Worm (Caenorhabditis elegans) whole organism, L4 larva: ENCODE measurements around the gene F26F4.9.

ENCODE experiments used
- F10B5.3 ChIP-seq: sonication (generic microtip); optimal IDR thresholded peaks from 2 replicates; lab custom pipeline; 2016; ENCODE audit warnings: mild to moderate bottlenecking, missing genetic modification characterization, missing compliant biosample characterization
- R02D3.7 ChIP-seq: fragments of 150-350 bp; sonication (generic microtip); optimal IDR thresholded peaks from 3 replicates; lab custom pipeline; 2014; ENCODE audit warnings: missing biosample characterization, missing genetic modification characterization
- Y5F2A.4 ChIP-seq: fragments of 200-800 bp; sonication (Bioruptor generic); optimal IDR thresholded peaks from 2 replicates; lab custom pipeline; 2018; ENCODE audit warnings: mild to moderate bottlenecking, missing genetic modification characterization, missing compliant biosample characterization
- ZK337.2 ChIP-seq: fragments of 200-800 bp; sonication (Bioruptor generic); IDR thresholded peaks from 2 replicates; pipeline ENCODE4 v1.3.6; 2022; ENCODE audit warnings: missing genetic modification reagents, missing genetic modification characterization, missing compliant biosample characterization
- ceh-28 ChIP-seq: fragments of 150-350 bp; optimal IDR thresholded peaks from 2 replicates; lab custom pipeline; 2014; ENCODE audit warnings: missing biosample characterization, missing genetic modification reagents, missing genetic modification characterization
- ceh-32 ChIP-seq: sonication (generic microtip); optimal IDR thresholded peaks from 2 replicates; lab custom pipeline; 2016; ENCODE audit warnings: mild to moderate bottlenecking, missing genetic modification characterization, missing compliant biosample characterization; ENCODE audit not compliant: poor library complexity
- ceh-62 ChIP-seq: sonication (generic microtip); optimal IDR thresholded peaks from 2 replicates; lab custom pipeline; 2017; ENCODE audit warnings: missing biosample characterization, missing genetic modification characterization
- ceh-82 ChIP-seq: sonication (generic microtip); optimal IDR thresholded peaks from 2 replicates; lab custom pipeline; 2017; ENCODE audit warnings: missing biosample characterization, missing genetic modification characterization
- daf-12 ChIP-seq: fragments of 150-350 bp; optimal IDR thresholded peaks from 2 replicates; lab custom pipeline; 2014; ENCODE audit warnings: missing biosample characterization, missing genetic modification reagents, missing genetic modification characterization
- daf-16 ChIP-seq, 3 experiments: sonication (generic microtip); optimal IDR thresholded peaks; 2 replicates each; lab custom pipeline; 2016 to 2017; ENCODE audit warnings: missing genetic modification characterization in 3 of 3, missing genetic modification reagents in 3 of 3, mild to moderate bottlenecking in 2 of 3, missing compliant biosample characterization in 2 of 3, missing biosample characterization in 1 of 3, moderate library complexity in 1 of 3
- dmd-6 ChIP-seq: fragments of 200-800 bp; sonication (Bioruptor generic); IDR thresholded peaks from 2 replicates; pipeline ENCODE4 v1.3.6; 2022; ENCODE audit warnings: missing genetic modification reagents, missing genetic modification characterization, missing compliant biosample characterization
- dmd-8 ChIP-seq: fragments of 200-800 bp; sonication (Bioruptor generic); IDR thresholded peaks from 2 replicates; pipeline ENCODE4 v1.3.6; 2022; ENCODE audit warnings: missing genetic modification characterization, missing compliant biosample characterization
- duxl-1 ChIP-seq: sonication (generic microtip); optimal IDR thresholded peaks from 2 replicates; lab custom pipeline; 2016; ENCODE audit warnings: mild to moderate bottlenecking, missing genetic modification characterization, moderate library complexity, missing compliant biosample characterization; ENCODE audit not compliant: poor library complexity
- egl-43 ChIP-seq: fragments of 200-800 bp; sonication (Bioruptor generic); IDR thresholded peaks from 2 replicates; pipeline ENCODE4 v1.3.6; 2022; ENCODE audit warnings: missing genetic modification reagents, missing genetic modification characterization, missing compliant biosample characterization
- fos-1 ChIP-seq: fragments of 150-350 bp; optimal IDR thresholded peaks from 2 replicates; lab custom pipeline; 2014; ENCODE audit warnings: missing biosample characterization, missing genetic modification characterization
- gei-8 ChIP-seq: fragments of 200-800 bp; sonication (Bioruptor generic); optimal IDR thresholded peaks from 2 replicates; lab custom pipeline; 2018; ENCODE audit warnings: mild to moderate bottlenecking, missing genetic modification characterization, missing compliant biosample characterization
- hif-1 ChIP-seq, 2 experiments: sonication (generic microtip); optimal IDR thresholded peaks; 2 replicates each; lab custom pipeline; 2016 to 2017; ENCODE audit warnings: missing compliant biosample characterization in 2 of 2, missing genetic modification characterization in 2 of 2, missing genetic modification reagents in 2 of 2, missing genotype in 2 of 2, mild to moderate bottlenecking in 1 of 2
- hlh-11 ChIP-seq: fragments of 200-800 bp; sonication (Bioruptor generic); optimal IDR thresholded peaks from 2 replicates; lab custom pipeline; 2018; ENCODE audit warnings: mild to moderate bottlenecking, missing genetic modification characterization, missing compliant biosample characterization
- hmg-1.1 ChIP-seq: fragments of 200-800 bp; sonication (Bioruptor generic); IDR thresholded peaks from 2 replicates; pipeline ENCODE4 v1.3.6; 2022; ENCODE audit warnings: missing genetic modification reagents, missing genetic modification characterization, missing compliant biosample characterization
- jun-1 ChIP-seq: fragments of 150-350 bp; optimal IDR thresholded peaks from 2 replicates; lab custom pipeline; 2014; ENCODE audit warnings: missing biosample characterization, missing genetic modification reagents, missing genetic modification characterization
- lin-13 ChIP-seq: fragments of 150-350 bp; optimal IDR thresholded peaks from 2 replicates; lab custom pipeline; 2014; ENCODE audit warnings: missing biosample characterization, missing genetic modification reagents, missing genetic modification characterization
- lin-39 ChIP-seq: fragments of 150-350 bp; optimal IDR thresholded peaks from 2 replicates; lab custom pipeline; 2014; ENCODE audit warnings: missing biosample characterization, missing genetic modification reagents, missing genetic modification characterization
- lir-3 ChIP-seq: sonication (generic microtip); optimal IDR thresholded peaks from 2 replicates; lab custom pipeline; 2016; ENCODE audit warnings: mild to moderate bottlenecking, missing genetic modification characterization, missing compliant biosample characterization
- lsy-2 ChIP-seq, 2 experiments: fragments of 150-350 bp in 1 of 2; sonication (generic microtip) in 1 of 2; optimal IDR thresholded peaks; 2 replicates each; lab custom pipeline; 2014 to 2017; ENCODE audit warnings: missing biosample characterization in 2 of 2, missing genetic modification characterization in 2 of 2
- madf-5 ChIP-seq, 2 experiments: fragments of 200-800 bp; sonication (Bioruptor generic); IDR thresholded peaks; 2 replicates each; pipeline ENCODE4 v1.3.6; 2022; ENCODE audit warnings: missing compliant biosample characterization in 2 of 2, missing genetic modification characterization in 2 of 2
- mdt-29 ChIP-seq: fragments of 200-800 bp; sonication (Bioruptor generic); IDR thresholded peaks from 2 replicates; pipeline ENCODE4 v1.3.6; 2022; ENCODE audit warnings: missing genetic modification reagents, missing genetic modification characterization, missing compliant biosample characterization
- mes-2 ChIP-seq: sonication (generic microtip); optimal IDR thresholded peaks from 2 replicates; lab custom pipeline; 2016; ENCODE audit warnings: missing genotype, mild to moderate bottlenecking, missing genetic modification characterization, missing compliant biosample characterization; ENCODE audit not compliant: poor library complexity, severe bottlenecking
- mxl-3 ChIP-seq: fragments of 200-800 bp; sonication (Bioruptor generic); optimal IDR thresholded peaks from 2 replicates; lab custom pipeline; 2018; ENCODE audit warnings: mild to moderate bottlenecking, missing genetic modification characterization, missing compliant biosample characterization
- nhr-102 ChIP-seq: sonication (generic microtip); optimal IDR thresholded peaks from 2 replicates; lab custom pipeline; 2016; ENCODE audit warnings: mild to moderate bottlenecking, missing genetic modification characterization, moderate library complexity, missing compliant biosample characterization
- nhr-11 ChIP-seq: fragments of 150-350 bp; optimal IDR thresholded peaks from 2 replicates; lab custom pipeline; 2014; ENCODE audit warnings: missing biosample characterization, missing genetic modification characterization
- nhr-111 ChIP-seq: fragments of 200-800 bp; sonication (Bioruptor generic); optimal IDR thresholded peaks from 2 replicates; lab custom pipeline; 2018; ENCODE audit warnings: mild to moderate bottlenecking, missing genetic modification characterization, missing compliant biosample characterization
- nhr-28 ChIP-seq: fragments of 150-350 bp; optimal IDR thresholded peaks from 2 replicates; lab custom pipeline; 2014; ENCODE audit warnings: missing biosample characterization, missing genetic modification characterization
- nhr-48 ChIP-seq: sonication (generic microtip); optimal IDR thresholded peaks from 2 replicates; lab custom pipeline; 2016; ENCODE audit warnings: mild to moderate bottlenecking, missing genetic modification characterization, missing compliant biosample characterization
- nhr-6 ChIP-seq: fragments of 150-350 bp; optimal IDR thresholded peaks from 2 replicates; lab custom pipeline; 2014; ENCODE audit warnings: missing biosample characterization, missing genetic modification characterization
- nhr-77 ChIP-seq: fragments of 150-350 bp; optimal IDR thresholded peaks from 2 replicates; lab custom pipeline; 2014; ENCODE audit warnings: missing biosample characterization, missing genetic modification characterization
- php-3 ChIP-seq: fragments of 200-800 bp; sonication (Bioruptor generic); IDR thresholded peaks from 2 replicates; pipeline ENCODE4 v1.3.6; 2022; ENCODE audit warnings: missing genetic modification reagents, missing genetic modification characterization, missing compliant biosample characterization
- rbr-2 ChIP-seq: sonication (generic microtip); optimal IDR thresholded peaks from 2 replicates; lab custom pipeline; 2016; ENCODE audit warnings: missing genotype, missing genetic modification characterization, missing compliant biosample characterization
- saeg-2 ChIP-seq: fragments of 200-800 bp; sonication (Bioruptor generic); IDR thresholded peaks from 2 replicates; pipeline ENCODE4 v1.3.6; 2022; ENCODE audit warnings: missing genetic modification reagents, missing genetic modification characterization, missing compliant biosample characterization
- sdz-12 ChIP-seq: fragments of 200-800 bp; sonication (Bioruptor generic); optimal IDR thresholded peaks from 2 replicates; lab custom pipeline; 2018; ENCODE audit warnings: mild to moderate bottlenecking, missing genetic modification characterization, missing compliant biosample characterization
- set-16 ChIP-seq: fragments of 200-800 bp; sonication (Bioruptor generic); IDR thresholded peaks from 2 replicates; pipeline ENCODE4 v1.3.6; 2022; ENCODE audit warnings: missing genetic modification reagents, missing genetic modification characterization, missing compliant biosample characterization
- skn-1 ChIP-seq: fragments of 150-350 bp; optimal IDR thresholded peaks from 2 replicates; lab custom pipeline; 2014; ENCODE audit warnings: missing biosample characterization, missing genetic modification characterization
- spr-1 ChIP-seq: sonication (generic microtip); optimal IDR thresholded peaks from 2 replicates; lab custom pipeline; 2016; ENCODE audit warnings: mild to moderate bottlenecking, missing genetic modification characterization, missing compliant biosample characterization
- tag-97 ChIP-seq: fragments of 200-800 bp; sonication (Bioruptor generic); IDR thresholded peaks from 2 replicates; pipeline ENCODE4 v1.3.6; 2022; ENCODE audit warnings: missing genetic modification characterization, missing compliant biosample characterization
- tra-1 ChIP-seq: fragments of 200-800 bp; sonication (Bioruptor generic); IDR thresholded peaks from 2 replicates; pipeline ENCODE4 v1.3.6; 2022; ENCODE audit warnings: missing genetic modification reagents, missing genetic modification characterization, missing compliant biosample characterization
- unc-130 ChIP-seq: sonication (generic microtip); optimal IDR thresholded peaks from 2 replicates; lab custom pipeline; 2016; ENCODE audit warnings: missing genetic modification reagents, missing genetic modification characterization, missing compliant biosample characterization
- unc-39 ChIP-seq: sonication (generic microtip); optimal IDR thresholded peaks from 2 replicates; lab custom pipeline; 2017; ENCODE audit warnings: missing biosample characterization, missing genetic modification characterization
- unc-62 ChIP-seq, 3 experiments: fragments of 150-350 bp in 1 of 3; sonication (generic microtip); optimal IDR thresholded peaks in 2 of 3; peaks in 1 of 3; 1 replicate in 1 of 3; 2 replicates in 2 of 3; lab custom pipeline; 2014 to 2017; ENCODE audit warnings: missing biosample characterization in 3 of 3, missing genetic modification characterization in 3 of 3, missing genetic modification reagents in 3 of 3, missing genotype in 1 of 3
- zfp-3 ChIP-seq: fragments of 200-800 bp; sonication (Bioruptor generic); conservative IDR thresholded peaks from 2 replicates; pipeline ENCODE4 v1.3.6; 2022; ENCODE audit warnings: missing genetic modification reagents, missing genetic modification characterization, missing compliant biosample characterization
- ztf-11 ChIP-seq: fragments of 150-350 bp; optimal IDR thresholded peaks from 2 replicates; lab custom pipeline; 2014; ENCODE audit warnings: missing biosample characterization, missing genetic modification characterization

F26F4.9 gene

DNA sequence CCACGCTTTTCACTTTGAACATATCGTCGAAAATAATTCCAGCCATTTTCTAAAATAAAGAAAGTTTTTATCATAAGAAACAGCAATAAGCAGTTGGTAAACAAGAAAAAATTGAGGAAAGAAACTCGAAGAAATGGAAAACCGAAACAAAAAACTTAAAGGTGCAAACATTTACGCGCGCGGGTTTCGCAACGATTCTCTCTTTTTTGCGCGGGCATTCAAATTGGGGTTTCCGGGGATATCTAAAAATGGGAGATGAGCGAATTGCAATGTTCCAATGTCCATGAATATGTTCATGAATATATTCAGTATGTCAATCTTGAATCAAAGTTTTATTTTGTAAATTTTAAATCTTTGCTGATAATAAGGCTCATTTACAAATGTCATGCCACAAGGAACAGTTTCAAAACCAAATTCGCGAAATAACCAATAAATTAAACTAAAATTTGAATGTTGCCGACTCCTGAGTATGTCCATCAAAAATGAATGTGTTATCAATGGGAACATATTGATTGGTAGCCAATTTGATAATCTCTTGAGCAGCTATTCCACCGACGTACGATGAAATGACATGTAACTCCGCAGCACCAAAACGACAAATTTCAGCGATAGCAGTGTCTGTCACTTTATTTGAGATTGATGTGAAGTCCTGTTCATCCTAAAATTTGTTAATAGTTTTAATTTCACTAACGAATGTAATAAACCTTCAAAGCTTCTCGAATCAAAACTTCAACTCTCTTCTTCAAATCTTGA lies 5.8 kb upstream of the F26F4.9 start, which contains the start of gene rpb-8 (continued):
- TF ChIP-seq lin-13 (GFP tag; lab: Kevin White, UChicago) (no peak), tag-97 (GFP tag; lab: Robert Waterston, UW) (no peak), tra-1 (GFP tag; lab: Robert Waterston, UW) (no peak), zfp-3 (GFP tag; lab: Robert Waterston, UW) (no peak), ceh-62 (tag; lab: Kevin White, UChicago) (no peak), spr-1 (tag; lab: Kevin White, UChicago) (no peak), nhr-111 (GFP tag; lab: Kevin White, UChicago) (no peak), nhr-102 (tag; lab: Kevin White, UChicago) (no peak), unc-62 (GFP tag; optimal IDR thresholded peaks at IDR 0.05 in 1 of 2; lab: Kevin White, UChicago) (no peak), unc-62 (tag; optimal IDR thresholded peaks at IDR 0.05; lab: Kevin White, UChicago) (no peak), daf-16 (GFP tag; optimal IDR thresholded peaks at IDR 0.05; lab: Kevin White, UChicago) (no peak), daf-16 (tag; optimal IDR thresholded peaks at IDR 0.05; lab: Kevin White, UChicago) (peak; percentile 44), R02D3.7 (tag; lab: Kevin White, UChicago) (no peak), daf-12 (tag; lab: Kevin White, UChicago) (no peak), mes-2 (tag; lab: Kevin White, UChicago) (peak; percentile 76), ztf-11 (tag; lab: Kevin White, UChicago) (no peak), egl-43 (no peak), mxl-3 (GFP tag; lab: Kevin White, UChicago) (no peak), lin-39 (tag; lab: Kevin White, UChicago) (no peak), ceh-82 (tag; lab: Kevin White, UChicago) (no peak), saeg-2 (no peak), lsy-2 (tag; optimal IDR thresholded peaks at IDR 0.05; lab: Kevin White, UChicago) (peak in 1 of 2 experiments; percentile 76), php-3 (no peak), ZK337.2 (GFP tag; lab: Robert Waterston, UW) (no peak), dmd-6 (GFP tag; lab: Robert Waterston, UW) (0 out of 2 replicates have a peak, but pooled peaks have one; percentile 34), lir-3 (no peak), jun-1 (tag; lab: Kevin White, UChicago) (no peak), ceh-28 (tag; lab: Kevin White, UChicago) (no peak), fos-1 (tag; lab: Kevin White, UChicago) (no peak), gei-8 (no peak), F10B5.3 (tag; lab: Kevin White, UChicago) (no peak), ceh-32 (tag; lab: Kevin White, UChicago) (no peak), nhr-11 (tag; lab: Kevin White, UChicago) (no peak), unc-39 (tag; lab: Kevin White, UChicago) (no peak), rbr-2 (tag; lab: Kevin White, UChicago) (peak; percentile 16), hlh-11 (tag; lab: Kevin White, UChicago) (no peak), nhr-6 (tag; lab: Kevin White, UChicago) (peak; percentile 14), hif-1 (tag; optimal IDR thresholded peaks at IDR 0.05; lab: Kevin White, UChicago) (peak in 1 of 2 experiments; percentile 28), unc-130 (GFP tag; lab: Kevin White, UChicago) (no peak), Y5F2A.4 (GFP tag; lab: Kevin White, UChicago) (no peak), skn-1 (tag; lab: Kevin White, UChicago) (no peak), mdt-29 (GFP tag; lab: Robert Waterston, UW) (no peak), dmd-8 (GFP tag; lab: Robert Waterston, UW) (no peak), set-16 (no peak), nhr-77 (tag; lab: Kevin White, UChicago) (no peak), duxl-1 (tag; lab: Kevin White, UChicago) (no peak), nhr-48 (tag; lab: Kevin White, UChicago) (no peak), hmg-1.1 (GFP tag; lab: Robert Waterston, UW) (no peak), nhr-28 (tag; lab: Kevin White, UChicago) (no peak), sdz-12 (GFP tag; lab: Kevin White, UChicago) (no peak), madf-5 (GFP tag; IDR thresholded peaks at IDR 0.05; lab: Robert Waterston, UW) (no peak)
